Fruit fly (Drosophila melanogaster) whole organism, embryonic: ENCODE measurements around the gene eIF4H2.

Experiments used
- Ada2b ChIP-seq: fragments of 200-800 bp; sonication (Bioruptor generic); IDR thresholded peaks from 2 replicates; pipeline ENCODE4 v1.3.6; 2022; ENCODE audit warnings: missing biosample characterization, missing genetic modification characterization
- CG10321 ChIP-seq: fragments of 200-800 bp; sonication (Bioruptor generic); IDR thresholded peaks from 2 replicates; pipeline ENCODE4 v1.3.6; 2022; ENCODE audit warnings: missing biosample characterization, missing genetic modification characterization
- CG12219 ChIP-seq: fragments of 200-800 bp; sonication (Bioruptor generic); optimal IDR thresholded peaks from 3 replicates; lab custom pipeline; 2018; ENCODE audit warnings: missing biosample characterization, mild to moderate bottlenecking, missing genetic modification characterization
- CG12391 ChIP-seq: fragments of 200-800 bp; sonication (Bioruptor generic); optimal IDR thresholded peaks from 3 replicates; lab custom pipeline; 2018; ENCODE audit warnings: missing biosample characterization, mild to moderate bottlenecking, missing genetic modification characterization, moderate library complexity
- CG12659 ChIP-seq: fragments of 200-800 bp; sonication (Bioruptor generic); optimal IDR thresholded peaks from 3 replicates; lab custom pipeline; 2017; ENCODE audit warnings: mild to moderate bottlenecking, missing biosample characterization, missing genetic modification reagents, missing genetic modification characterization
- CG14965 ChIP-seq: fragments of 200-800 bp; sonication (Bioruptor generic); optimal IDR thresholded peaks from 2 replicates; lab custom pipeline; 2016; ENCODE audit warnings: missing biosample characterization, missing genetic modification characterization, borderline replicate concordance
- CG15073 ChIP-seq: fragments of 200-800 bp; sonication (Bioruptor generic); optimal IDR thresholded peaks from 2 replicates; lab custom pipeline; 2016; ENCODE audit warnings: missing biosample characterization, missing genetic modification characterization
- CG17361 ChIP-seq: fragments of 200-800 bp; sonication (Bioruptor generic); IDR thresholded peaks from 3 replicates; pipeline ENCODE4 v1.3.6; 2022; ENCODE audit warnings: missing biosample characterization, missing genetic modification characterization
- CG1792 ChIP-seq: fragments of 200-800 bp; sonication (Bioruptor generic); optimal IDR thresholded peaks from 2 replicates; lab custom pipeline; 2016; ENCODE audit warnings: missing biosample characterization, missing genetic modification characterization
- CG1832 ChIP-seq: fragments of 200-800 bp; sonication (Bioruptor generic); optimal IDR thresholded peaks from 2 replicates; lab custom pipeline; 2017; ENCODE audit warnings: missing biosample characterization, mild to moderate bottlenecking, missing genetic modification characterization, inconsistent platforms
- CG31441 ChIP-seq: fragments of 200-800 bp; sonication (Bioruptor generic); IDR thresholded peaks from 2 replicates; pipeline ENCODE4 v1.3.6; 2022; ENCODE audit warnings: missing biosample characterization, missing genetic modification characterization
- CG32767 ChIP-seq: fragments of 200-800 bp; sonication (Bioruptor generic); IDR thresholded peaks from 2 replicates; pipeline ENCODE4 v1.3.6; 2022; ENCODE audit warnings: missing biosample characterization, missing genetic modification characterization
- CG32772 ChIP-seq: fragments of 200-800 bp; sonication (Bioruptor generic); IDR thresholded peaks from 2 replicates; pipeline ENCODE4 v1.3.6; 2022; ENCODE audit warnings: missing biosample characterization, missing genetic modification characterization
- CG4707 ChIP-seq: fragments of 200-800 bp; sonication (Bioruptor generic); optimal IDR thresholded peaks from 2 replicates; lab custom pipeline; 2018; ENCODE audit warnings: missing biosample characterization, mild to moderate bottlenecking, missing genetic modification characterization, moderate library complexity
- CG6654 ChIP-seq: fragments of 200-800 bp; sonication (Bioruptor generic); optimal IDR thresholded peaks from 2 replicates; lab custom pipeline; 2017; ENCODE audit warnings: missing biosample characterization, mild to moderate bottlenecking, missing genetic modification characterization
- CG7372 ChIP-seq: fragments of 200-800 bp; sonication (Bioruptor generic); IDR thresholded peaks from 2 replicates; pipeline ENCODE4 v1.3.6; 2022; ENCODE audit warnings: missing biosample characterization, missing genetic modification characterization
- CG8290 ChIP-seq, 3 experiments: fragments of 200-800 bp; sonication (Bioruptor generic); optimal IDR thresholded peaks; 2 replicates each; lab custom pipeline; 2016 to 2019; ENCODE audit warnings: missing biosample characterization in 3 of 3, missing genetic modification characterization in 3 of 3, mild to moderate bottlenecking in 2 of 3, moderate library complexity in 1 of 3
- CG8388 ChIP-seq: fragments of 200-800 bp; sonication (Bioruptor generic); optimal IDR thresholded peaks from 2 replicates; lab custom pipeline; 2019; ENCODE audit warnings: missing biosample characterization, mild to moderate bottlenecking, missing genetic modification characterization, moderate library complexity
- Dad ChIP-seq: fragments of 200-800 bp; sonication (Bioruptor generic); optimal IDR thresholded peaks from 3 replicates; lab custom pipeline; 2016; ENCODE audit warnings: missing biosample characterization, missing genetic modification characterization
- Dp ChIP-seq: fragments of 200-800 bp; sonication (Bioruptor generic); optimal IDR thresholded peaks from 2 replicates; lab custom pipeline; 2018; ENCODE audit warnings: missing biosample characterization, mild to moderate bottlenecking, missing genetic modification characterization, moderate library complexity
- ERR ChIP-seq: fragments of 200-800 bp; sonication (Bioruptor generic); optimal IDR thresholded peaks from 2 replicates; lab custom pipeline; 2016; ENCODE audit warnings: missing biosample characterization, missing genetic modification characterization
- GATAe ChIP-seq: fragments of 200-800 bp; sonication (Bioruptor generic); conservative IDR thresholded peaks from 2 replicates; pipeline ENCODE4 v1.3.6; 2022; ENCODE audit warnings: missing biosample characterization, missing genetic modification characterization
- Lpt ChIP-seq: fragments of >200 bp; optimal IDR thresholded peaks from 2 replicates; lab custom pipeline; 2018; ENCODE audit warnings: missing biosample characterization, missing genetic modification characterization
- Mad ChIP-seq: fragments of 200-800 bp; sonication (Bioruptor generic); optimal IDR thresholded peaks from 2 replicates; lab custom pipeline; 2016; ENCODE audit warnings: missing biosample characterization, missing genetic modification characterization
- Nf-YB ChIP-seq: fragments of 200-800 bp; sonication (Bioruptor generic); optimal IDR thresholded peaks from 3 replicates; lab custom pipeline; 2019; ENCODE audit warnings: missing biosample characterization, mild to moderate bottlenecking, missing genetic modification characterization, moderate library complexity
- Ravus ChIP-seq: fragments of 200-800 bp; sonication (Bioruptor generic); IDR thresholded peaks from 2 replicates; pipeline ENCODE4 v1.3.6; 2022; ENCODE audit warnings: missing biosample characterization, missing genetic modification characterization
- Sox100B ChIP-seq: fragments of 200-800 bp; sonication (Bioruptor generic); optimal IDR thresholded peaks from 3 replicates; lab custom pipeline; 2018; ENCODE audit warnings: missing biosample characterization, mild to moderate bottlenecking, missing genetic modification characterization
- aop ChIP-seq: fragments of 200-800 bp; sonication (Bioruptor generic); IDR thresholded peaks from 2 replicates; pipeline ENCODE4 v1.3.6; 2022; ENCODE audit warnings: missing biosample characterization, missing genetic modification characterization
- btn ChIP-seq: fragments of 200-800 bp; sonication (Bioruptor generic); optimal IDR thresholded peaks from 2 replicates; lab custom pipeline; 2016; ENCODE audit warnings: missing biosample characterization, missing genetic modification characterization
- gcm ChIP-seq: fragments of 200-800 bp; sonication (Bioruptor generic); optimal IDR thresholded peaks from 2 replicates; lab custom pipeline; 2019; ENCODE audit warnings: missing biosample characterization, mild to moderate bottlenecking, missing genetic modification characterization, moderate library complexity
- gcm2 ChIP-seq: fragments of 200-800 bp; sonication (Bioruptor generic); optimal IDR thresholded peaks from 2 replicates; lab custom pipeline; 2016; ENCODE audit warnings: missing biosample characterization, missing genetic modification characterization
- gem ChIP-seq: fragments of 200-800 bp; sonication (Bioruptor generic); optimal IDR thresholded peaks from 2 replicates; lab custom pipeline; 2019; ENCODE audit warnings: missing biosample characterization, mild to moderate bottlenecking, missing genetic modification characterization, moderate library complexity
- ind ChIP-seq: fragments of 200-800 bp; sonication (Bioruptor generic); optimal IDR thresholded peaks from 3 replicates; lab custom pipeline; 2016; ENCODE audit warnings: missing biosample characterization, missing genetic modification characterization
- jigr1 ChIP-seq: fragments of 200-800 bp; sonication (Bioruptor generic); IDR thresholded peaks from 3 replicates; pipeline ENCODE4 v1.3.6; 2022; ENCODE audit warnings: missing biosample characterization, missing genetic modification characterization
- jing ChIP-seq: fragments of 200-800 bp; sonication (Bioruptor generic); optimal IDR thresholded peaks from 2 replicates; lab custom pipeline; 2018; ENCODE audit warnings: missing biosample characterization, mild to moderate bottlenecking, missing genetic modification characterization
- lab ChIP-seq: fragments of 200-800 bp; sonication (Bioruptor generic); optimal IDR thresholded peaks from 3 replicates; lab custom pipeline; 2017; ENCODE audit warnings: missing biosample characterization, missing genetic modification characterization, mild to moderate bottlenecking, moderate library complexity, missing genetic modification reagents
- maf-S ChIP-seq: fragments of 200-800 bp; sonication (Bioruptor generic); optimal IDR thresholded peaks from 2 replicates; lab custom pipeline; 2016; ENCODE audit warnings: missing biosample characterization, missing genetic modification characterization
- nerfin-2 ChIP-seq: fragments of 200-800 bp; sonication (Bioruptor generic); IDR thresholded peaks from 2 replicates; pipeline ENCODE4 v1.3.6; 2022; ENCODE audit warnings: missing biosample characterization, missing genetic modification characterization; ENCODE audit not compliant: partially characterized antibody
- p53 ChIP-seq: fragments of 200-800 bp; sonication (Bioruptor generic); optimal IDR thresholded peaks from 2 replicates; lab custom pipeline; 2016; ENCODE audit warnings: missing biosample characterization, missing genetic modification characterization
- peb ChIP-seq: fragments of 200-800 bp; sonication (Bioruptor generic); IDR thresholded peaks from 2 replicates; pipeline ENCODE4 v1.3.6; 2022; ENCODE audit warnings: missing biosample characterization, missing genetic modification characterization
- pho ChIP-seq: fragments of 200-800 bp; sonication (Bioruptor generic); optimal IDR thresholded peaks from 2 replicates; lab custom pipeline; 2016; ENCODE audit warnings: missing biosample characterization, missing genetic modification characterization
- pita ChIP-seq: fragments of 200-800 bp; sonication (Bioruptor generic); optimal IDR thresholded peaks from 2 replicates; lab custom pipeline; 2017; ENCODE audit warnings: missing biosample characterization, mild to moderate bottlenecking, missing genetic modification characterization
- pum ChIP-seq: fragments of 200-800 bp; sonication (Bioruptor generic); optimal IDR thresholded peaks from 2 replicates; lab custom pipeline; 2016; ENCODE audit warnings: missing biosample characterization, missing genetic modification characterization
- row ChIP-seq: fragments of 200-800 bp; sonication (Bioruptor generic); IDR thresholded peaks from 3 replicates; pipeline ENCODE4 v1.3.6; 2022; ENCODE audit warnings: missing biosample characterization, missing genetic modification characterization
- sens ChIP-seq: fragments of 200-800 bp; sonication (Bioruptor generic); peaks from one replicate; lab custom pipeline; 2016; ENCODE audit warnings: missing biosample characterization, missing genetic modification characterization
- slou ChIP-seq: fragments of 200-800 bp; sonication (Bioruptor generic); optimal IDR thresholded peaks from 3 replicates; lab custom pipeline; 2016; ENCODE audit warnings: missing biosample characterization, missing genetic modification characterization
- unc-4 ChIP-seq: fragments of 200-800 bp; sonication (Bioruptor generic); IDR thresholded peaks from 2 replicates; pipeline ENCODE4 v1.3.6; 2022; ENCODE audit warnings: missing biosample characterization, missing genetic modification characterization; ENCODE audit not compliant: partially characterized antibody
- zen ChIP-seq: fragments of 200-800 bp; sonication (Bioruptor generic); optimal IDR thresholded peaks from 3 replicates; lab custom pipeline; 2018; ENCODE audit warnings: missing biosample characterization, mild to moderate bottlenecking, missing genetic modification characterization, moderate library complexity
- zen2 ChIP-seq: fragments of 200-800 bp; sonication (Bioruptor generic); IDR thresholded peaks from 3 replicates; pipeline ENCODE4 v1.3.6; 2022; ENCODE audit warnings: missing biosample characterization, missing genetic modification characterization; ENCODE audit not compliant: partially characterized antibody
- zfh1 ChIP-seq: fragments of 200-800 bp; sonication (Bioruptor generic); IDR thresholded peaks from 3 replicates; pipeline ENCODE4 v1.3.6; 2022; ENCODE audit warnings: missing biosample characterization, missing genetic modification characterization

Gene eIF4H2

dm6 chr3R:30772779-30773546 is 47.1 kb downstream of the eIF4H2 start (continued):
- TF ChIP-seq zfh1 (GFP tag; lab: Robert Waterston, UW) (no peak), jing (GFP tag; lab: Kevin White, UChicago) (no peak), Sox100B (GFP tag; lab: Kevin White, UChicago) (no peak), CG14965 (GFP tag; lab: Kevin White, UChicago) (no peak), CG15073 (GFP tag; lab: Kevin White, UChicago) (no peak), peb (no peak), CG6654 (GFP tag; lab: Kevin White, UChicago) (no peak), ind (no peak), CG12659 (GFP tag; lab: Kevin White, UChicago) (no peak), CG17361 (GFP tag; lab: Robert Waterston, UW) (no peak), Dad (GFP tag; lab: Kevin White, UChicago) (no peak), gcm2 (GFP tag; lab: Kevin White, UChicago) (no peak), CG12391 (tag; lab: Kevin White, UChicago) (no peak), CG12219 (GFP tag; lab: Kevin White, UChicago) (no peak), ERR (GFP tag; lab: Kevin White, UChicago) (no peak), nerfin-2 (GFP tag; lab: Robert Waterston, UW) (no peak), maf-S (GFP tag; lab: Kevin White, UChicago) (no peak), jigr1 (GFP tag; lab: Robert Waterston, UW) (no peak), lab (GFP tag; lab: Kevin White, UChicago) (no peak), gem (peak; percentile 18), gcm (no peak), Dp (no peak), CG8290 (GFP tag; optimal IDR thresholded peaks at IDR 0.05; lab: Kevin White, UChicago) (no peak), CG8290 (tag; optimal IDR thresholded peaks at IDR 0.05; lab: Kevin White, UChicago) (no peak), unc-4 (no peak), GATAe (GFP tag; lab: Robert Waterston, UW) (no peak), aop (no peak), CG10321 (GFP tag; lab: Robert Waterston, UW) (peak; percentile 60), pita (GFP tag; lab: Kevin White, UChicago) (no peak), CG31441 (GFP tag; lab: Robert Waterston, UW) (no peak), pum (GFP tag; lab: Kevin White, UChicago) (no peak), CG4707 (GFP tag; lab: Kevin White, UChicago) (no peak), Ada2b (GFP tag; lab: Robert Waterston, UW) (no peak), Lpt (no peak), row (0 out of 3 replicates have a peak, but pooled peaks have one; percentile 24), Mad (GFP tag; lab: Kevin White, UChicago) (no peak), CG8388 (GFP tag; lab: Kevin White, UChicago) (no peak), btn (GFP tag; lab: Kevin White, UChicago) (no peak), Nf-YB (peak; percentile 76), pho (no peak), CG32767 (GFP tag; lab: Robert Waterston, UW) (0 out of 2 replicates have a peak, but pooled peaks have one; percentile 17), p53 (no peak), CG32772 (GFP tag; lab: Robert Waterston, UW) (no peak), zen2 (GFP tag; lab: Robert Waterston, UW) (no peak), CG1792 (no peak), CG7372 (no peak), slou (GFP tag; lab: Kevin White, UChicago) (no peak), sens (peak; percentile 63), zen (tag; lab: Kevin White, UChicago) (no peak), Ravus (GFP tag; lab: Robert Waterston, UW) (no peak), CG1832 (peak; percentile 68)
